Fruit fly (Drosophila melanogaster): ENCODE results near the gene Mct1.

The Mct1 gene

dm6 chrX:2158668-2159163, 30.3 kb upstream of the Mct1 start, which contains the start of gene wapl:
Gene wapl (minus strand): TSS chrX:2158983.
- TF ChIP-seq CTCF (optimal IDR thresholded peaks at IDR 0.05) = peak; percentile 2 to 35
- TF ChIP-seq CG8478 (optimal IDR thresholded peaks at IDR 0.05) = no peak

- TF ChIP-seq CTCF (optimal IDR thresholded peaks at IDR 0.05) (no peak), CG8478 (optimal IDR thresholded peaks at IDR 0.05) (no peak)
Measured at dm6 chrX:2161020-2161419, 28.0 kb upstream of the Mct1 start.

- TF ChIP-seq CTCF (optimal IDR thresholded peaks at IDR 0.05) = no peak
- TF ChIP-seq CG8478 (optimal IDR thresholded peaks at IDR 0.05) = no peak
Measured at dm6 chrX:2162130-2162907, 26.7 kb upstream of the Mct1 start, which contains the start of the genes Cyp4d1 and CG3630. Gene Cyp4d1 (minus strand): TSS chrX:2162180. Gene CG3630 (plus strand): TSS chrX:2162196.

- TF ChIP-seq CG8478 (optimal IDR thresholded peaks at IDR 0.05) (no peak), CTCF (optimal IDR thresholded peaks at IDR 0.05) (no peak)
Measured at dm6 chrX:2163358-2163757, 25.6 kb upstream of the Mct1 start.

dm6 chrX:2165394-2165793, 23.6 kb upstream of the Mct1 start:
- no peak for TF ChIP-seq CTCF (optimal IDR thresholded peaks at IDR 0.05)

- TF ChIP-seq CG8478 (optimal IDR thresholded peaks at IDR 0.05) = no peak
- TF ChIP-seq CTCF (optimal IDR thresholded peaks at IDR 0.05) = no peak
Measured at dm6 chrX:2166129-2166528, 22.9 kb upstream of the Mct1 start.

- no peak for TF ChIP-seq CG8478 (optimal IDR thresholded peaks at IDR 0.05)
- no peak for TF ChIP-seq CTCF (optimal IDR thresholded peaks at IDR 0.05)
Measured at dm6 chrX:2168485-2169199, 20.3 kb upstream of the Mct1 start.

dm6 chrX:2170424-2170823, 18.6 kb upstream of the Mct1 start:
- TF ChIP-seq CG8478 (optimal IDR thresholded peaks at IDR 0.05) (no peak), CTCF (optimal IDR thresholded peaks at IDR 0.05) (no peak)

- no peak for TF ChIP-seq CG8478 (optimal IDR thresholded peaks at IDR 0.05)
- no peak for TF ChIP-seq CTCF (optimal IDR thresholded peaks at IDR 0.05)
Measured at dm6 chrX:2172420-2172827, 16.6 kb upstream of the Mct1 start, which contains the start of gene ND-B14.5A. Gene ND-B14.5A (plus strand): TSS chrX:2172526.

dm6 chrX:2175265-2175795, 13.7 kb upstream of the Mct1 start, which contains the start of gene Cyp4d14:
Gene Cyp4d14 (minus strand): TSS chrX:2175315.
- TF ChIP-seq CTCF (optimal IDR thresholded peaks at IDR 0.05) = no peak
- no peak for TF ChIP-seq CG8478 (optimal IDR thresholded peaks at IDR 0.05)

dm6 chrX:2175956-2176469, 13.0 kb upstream of the Mct1 start, which contains the start of gene Cyp4d2:
Gene Cyp4d2 (plus strand): TSS chrX:2176006.
- TF ChIP-seq CG8478 (optimal IDR thresholded peaks at IDR 0.05) (no peak), CTCF (optimal IDR thresholded peaks at IDR 0.05) (no peak)

dm6 chrX:2178802-2179201, 10.2 kb upstream of the Mct1 start, which contains the start of gene Cyp4ae1:
Gene Cyp4ae1 (plus strand): TSS chrX:2179007.
- TF ChIP-seq CTCF (optimal IDR thresholded peaks at IDR 0.05) (no peak), CG8478 (optimal IDR thresholded peaks at IDR 0.05) (no peak)

- TF ChIP-seq CG8478 (optimal IDR thresholded peaks at IDR 0.05) = no peak
- no peak for TF ChIP-seq CTCF (optimal IDR thresholded peaks at IDR 0.05)
Measured at dm6 chrX:2180750-2181261, 8.2 kb upstream of the Mct1 start, which contains the start of gene pn. Gene pn (plus strand): TSS chrX:2181211.

- no peak for TF ChIP-seq CG8478 (optimal IDR thresholded peaks at IDR 0.05)
- TF ChIP-seq CTCF (optimal IDR thresholded peaks at IDR 0.05) = no peak
Measured at dm6 chrX:2184563-2184962, 4.4 kb upstream of the Mct1 start, which contains the start of the genes Nmd3 and CG17776. Gene Nmd3 (minus strand): TSS chrX:2184668. Gene CG17776 (plus strand): TSS chrX:2184725.

dm6 chrX:2186555-2186954, 2.4 kb upstream of the Mct1 start, which contains the start of gene CG17777:
Gene CG17777 (plus strand): TSS chrX:2186855.
- TF ChIP-seq CTCF (optimal IDR thresholded peaks at IDR 0.05) (no peak), CG8478 (optimal IDR thresholded peaks at IDR 0.05) (no peak)

Data from S2 (cell line).